Worm (Caenorhabditis elegans) whole organism, midembryonic: ENCODE data around the gene ech-2.

Source experiments
- T22C8.4 ChIP-seq: fragments of 200-800 bp; sonication (Bioruptor generic); IDR thresholded peaks from 2 replicates; pipeline ENCODE4 v1.3.6; 2022; ENCODE audit warnings: missing genetic modification characterization, missing compliant biosample characterization
- cog-1 ChIP-seq: sonication (generic microtip); optimal IDR thresholded peaks from 2 replicates; lab custom pipeline; 2016; ENCODE audit warnings: missing genetic modification characterization, missing compliant biosample characterization
- flt-1 ChIP-seq: fragments of 200-800 bp; sonication (Bioruptor generic); IDR thresholded peaks from 2 replicates; pipeline ENCODE4 v1.3.6; 2022; ENCODE audit warnings: missing genetic modification characterization, missing compliant biosample characterization
- klf-2 ChIP-seq: fragments of 200-800 bp; sonication (Bioruptor generic); conservative IDR thresholded peaks from 2 replicates; pipeline ENCODE4 v1.3.6; 2022; ENCODE audit warnings: missing genetic modification reagents, missing genetic modification characterization, missing compliant biosample characterization
- med-1 ChIP-seq: sonication (generic microtip); optimal IDR thresholded peaks from 2 replicates; lab custom pipeline; 2017; ENCODE audit warnings: missing genetic modification characterization, mild to moderate bottlenecking, missing compliant biosample characterization, antibody characterized with exemption, missing genetic modification reagents; ENCODE audit not compliant: insufficient read depth
- ref-1 ChIP-seq: fragments of 200-800 bp; sonication (Bioruptor generic); conservative IDR thresholded peaks from 2 replicates; pipeline ENCODE4 v1.3.6; 2022; ENCODE audit warnings: missing genetic modification reagents, missing genetic modification characterization, missing compliant biosample characterization
- tab-1 ChIP-seq: fragments of 200-800 bp; sonication (Bioruptor generic); IDR thresholded peaks from 2 replicates; pipeline ENCODE4 v1.3.6; 2022; ENCODE audit warnings: missing genetic modification characterization, missing compliant biosample characterization
- ztf-23 ChIP-seq: fragments of 200-800 bp; sonication (Bioruptor generic); IDR thresholded peaks from 2 replicates; pipeline ENCODE4 v1.3.6; 2022; ENCODE audit warnings: missing genetic modification reagents, missing genetic modification characterization, missing compliant biosample characterization
- ztf-29 ChIP-seq: fragments of 200-800 bp; sonication (Bioruptor generic); IDR thresholded peaks from 2 replicates; pipeline ENCODE4 v1.3.6; 2022; ENCODE audit warnings: missing genetic modification reagents, missing genetic modification characterization, missing compliant biosample characterization

The ech-2 gene

DNA sequence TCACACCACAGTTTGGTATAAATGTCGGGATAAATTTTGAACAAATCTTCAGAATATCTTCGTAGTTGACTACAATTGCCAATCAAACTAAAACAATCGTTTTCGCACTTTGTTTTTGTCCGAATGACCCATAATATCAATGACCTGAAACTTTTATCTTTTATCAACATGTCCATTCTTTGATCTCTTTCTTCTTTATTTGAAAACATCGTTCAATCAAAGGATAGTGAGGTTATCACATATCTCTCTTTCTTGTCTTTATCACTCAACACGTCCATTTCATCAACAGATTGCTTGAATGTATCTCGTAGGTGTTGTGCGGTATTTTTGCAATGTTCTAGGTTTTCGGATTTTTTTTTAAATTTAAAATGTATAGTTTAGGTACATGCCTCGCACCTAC, 47.1 kb downstream of the ech-2 start:
- TF ChIP-seq cog-1 (tag; lab: Kevin White, UChicago) = no peak
- TF ChIP-seq med-1 (GFP tag; lab: Kevin White, UChicago) = no peak
- TF ChIP-seq ref-1 (GFP tag; lab: Robert Waterston, UW) = no peak
- TF ChIP-seq klf-2 (GFP tag; lab: Robert Waterston, UW) = no peak
- no peak for TF ChIP-seq ztf-23 (GFP tag; lab: Robert Waterston, UW)
- TF ChIP-seq ztf-29 (GFP tag; lab: Robert Waterston, UW) = no peak
- no peak for TF ChIP-seq T22C8.4
- TF ChIP-seq flt-1 = no peak
- TF ChIP-seq tab-1 (GFP tag; lab: Robert Waterston, UW) = no peak
